Worm (Caenorhabditis elegans): Measurements from ENCODE around the gene scl-21.

DNA sequence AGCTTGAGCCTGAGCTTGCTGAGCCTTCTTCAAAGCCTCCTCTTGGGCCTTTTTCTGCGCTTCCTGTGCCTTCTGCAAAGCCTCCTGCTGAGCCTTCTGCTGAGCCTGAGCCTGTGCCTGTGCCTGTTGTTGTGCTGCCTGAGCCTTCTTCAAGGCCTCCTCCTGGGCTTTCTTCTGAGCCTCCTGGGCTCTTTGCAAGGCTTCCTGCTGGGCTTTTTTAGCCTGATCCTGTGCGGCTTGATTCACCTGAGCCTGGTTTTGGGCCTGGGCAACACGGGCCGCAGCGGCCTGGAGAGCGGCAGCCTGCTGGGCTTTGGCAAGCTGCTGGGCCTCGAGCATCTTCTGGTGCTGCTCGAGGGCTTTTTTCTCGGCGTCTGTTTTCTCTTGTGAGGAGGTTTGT is 49.5 kb upstream of the scl-21 start:
- no peak for TF ChIP-seq ctbp-1 (GFP tag; IDR thresholded peaks at IDR 0.05)
- TF ChIP-seq dpl-1 (GFP tag; optimal IDR thresholded peaks at IDR 0.05), result no peak
- TF ChIP-seq nhr-42 (GFP tag; IDR thresholded peaks at IDR 0.05), result no peak
- no peak for TF ChIP-seq jun-1 (tag; optimal IDR thresholded peaks at IDR 0.05)
- TF ChIP-seq nhr-237 (tag; optimal IDR thresholded peaks at IDR 0.05), result no peak
